Fruit fly (Drosophila melanogaster) whole organism, embryonic: ENCODE measurements around the gene CG43689.

ENCODE experiments used
- ATbp ChIP-seq: fragments of 200-800 bp; sonication (Bioruptor generic); optimal IDR thresholded peaks from 2 replicates; lab custom pipeline; 2017; ENCODE audit warnings: missing biosample characterization, mild to moderate bottlenecking, missing genetic modification characterization, missing genetic modification reagents
- Atf-2 ChIP-seq: fragments of 200-800 bp; sonication (Bioruptor generic); optimal IDR thresholded peaks from 2 replicates; lab custom pipeline; 2016; ENCODE audit warnings: missing biosample characterization, missing genetic modification characterization
- CG10209 ChIP-seq: fragments of 200-800 bp; sonication (Bioruptor generic); optimal IDR thresholded peaks from 3 replicates; lab custom pipeline; 2017; ENCODE audit warnings: missing biosample characterization, mild to moderate bottlenecking, missing genetic modification characterization, missing genetic modification reagents
- CG11456 ChIP-seq: fragments of 200-800 bp; sonication (Bioruptor generic); IDR thresholded peaks from 3 replicates; pipeline ENCODE4 v1.3.6; 2022; ENCODE audit warnings: missing biosample characterization, missing genetic modification characterization
- CG12104 ChIP-seq: fragments of 200-800 bp; sonication (Bioruptor generic); optimal IDR thresholded peaks from 3 replicates; lab custom pipeline; 2016; ENCODE audit warnings: missing biosample characterization, missing genetic modification characterization
- CG15514 ChIP-seq: fragments of 200-800 bp; sonication (Bioruptor generic); optimal IDR thresholded peaks from 3 replicates; lab custom pipeline; 2017; ENCODE audit warnings: missing biosample characterization, missing genetic modification characterization, mild to moderate bottlenecking, moderate library complexity, missing genetic modification reagents
- CG16779 ChIP-seq: fragments of 200-800 bp; sonication (Bioruptor generic); IDR thresholded peaks from 2 replicates; pipeline ENCODE4 v1.3.6; 2022; ENCODE audit warnings: missing biosample characterization, missing genetic modification characterization
- CG16863 ChIP-seq: fragments of 200-800 bp; sonication (Bioruptor generic); optimal IDR thresholded peaks from 3 replicates; lab custom pipeline; 2016; ENCODE audit warnings: missing biosample characterization, missing genetic modification characterization
- CG17385 ChIP-seq: fragments of 200-800 bp; sonication (Bioruptor generic); optimal IDR thresholded peaks from 3 replicates; lab custom pipeline; 2018; ENCODE audit warnings: missing biosample characterization, mild to moderate bottlenecking, missing genetic modification characterization
- CG17568 ChIP-seq: fragments of 200-800 bp; sonication (Bioruptor generic); optimal IDR thresholded peaks from 2 replicates; lab custom pipeline; 2018; ENCODE audit warnings: missing biosample characterization, mild to moderate bottlenecking, missing genetic modification characterization, moderate library complexity
- CG2116 ChIP-seq: fragments of 200-800 bp; sonication (Bioruptor generic); optimal IDR thresholded peaks from 3 replicates; lab custom pipeline; 2018; ENCODE audit warnings: missing biosample characterization, mild to moderate bottlenecking, missing genetic modification characterization
- CG2120 ChIP-seq: fragments of 200-800 bp; sonication (Bioruptor generic); optimal IDR thresholded peaks from 3 replicates; lab custom pipeline; 2016; ENCODE audit warnings: missing biosample characterization, missing genetic modification characterization
- CG2129 ChIP-seq: fragments of 200-800 bp; sonication (Bioruptor generic); IDR thresholded peaks from 2 replicates; pipeline ENCODE4 v1.3.6; 2022; ENCODE audit warnings: missing biosample characterization, missing genetic modification characterization; ENCODE audit not compliant: partially characterized antibody
- CG2199 ChIP-seq: fragments of 200-800 bp; sonication (Bioruptor generic); IDR thresholded peaks from 3 replicates; pipeline ENCODE4 v1.3.6; 2022; ENCODE audit warnings: missing biosample characterization, missing genetic modification characterization
- CG32767 ChIP-seq: fragments of 200-800 bp; sonication (Bioruptor generic); IDR thresholded peaks from 2 replicates; pipeline ENCODE4 v1.3.6; 2022; ENCODE audit warnings: missing biosample characterization, missing genetic modification characterization
- CG3838 ChIP-seq: fragments of 200-800 bp; sonication (Bioruptor generic); optimal IDR thresholded peaks from 3 replicates; lab custom pipeline; 2016; ENCODE audit warnings: missing biosample characterization, missing genetic modification characterization
- CG3995 ChIP-seq: fragments of 200-800 bp; sonication (Bioruptor generic); optimal IDR thresholded peaks from 3 replicates; lab custom pipeline; 2016; ENCODE audit warnings: missing biosample characterization, missing genetic modification characterization
- CG4820 ChIP-seq: fragments of 200-800 bp; sonication (Bioruptor generic); optimal IDR thresholded peaks from 3 replicates; lab custom pipeline; 2016; ENCODE audit warnings: missing biosample characterization, missing genetic modification characterization
- CG6175 ChIP-seq: fragments of 200-800 bp; sonication (Bioruptor generic); IDR thresholded peaks from 3 replicates; pipeline ENCODE4 v1.3.6; 2022; ENCODE audit warnings: missing biosample characterization, missing genetic modification characterization
- CG6791 ChIP-seq: fragments of 200-800 bp; sonication (Bioruptor generic); IDR thresholded peaks from 3 replicates; pipeline ENCODE4 v1.3.6; 2022; ENCODE audit warnings: missing biosample characterization, missing genetic modification characterization; ENCODE audit not compliant: partially characterized antibody
- CG9876 ChIP-seq: fragments of 200-800 bp; sonication (Bioruptor generic); optimal IDR thresholded peaks from 2 replicates; lab custom pipeline; 2016; ENCODE audit warnings: missing biosample characterization, missing genetic modification characterization
- Camta ChIP-seq: fragments of 200-800 bp; sonication (Bioruptor generic); optimal IDR thresholded peaks from 2 replicates; lab custom pipeline; 2016; ENCODE audit warnings: missing biosample characterization, missing genetic modification characterization
- Doc2 ChIP-seq: fragments of 200-800 bp; sonication (Bioruptor generic); IDR thresholded peaks from 2 replicates; pipeline ENCODE4 v1.3.6; 2022; ENCODE audit warnings: missing biosample characterization, missing genetic modification characterization
- Doc3 ChIP-seq: fragments of 200-800 bp; sonication (Bioruptor generic); IDR thresholded peaks from 3 replicates; pipeline ENCODE4 v1.3.6; 2022; ENCODE audit warnings: missing biosample characterization, missing genetic modification characterization; ENCODE audit not compliant: partially characterized antibody
- Dp ChIP-seq: fragments of 200-800 bp; sonication (Bioruptor generic); optimal IDR thresholded peaks from 2 replicates; lab custom pipeline; 2018; ENCODE audit warnings: missing biosample characterization, mild to moderate bottlenecking, missing genetic modification characterization, moderate library complexity
- Gug ChIP-seq: fragments of 200-800 bp; sonication (Bioruptor generic); IDR thresholded peaks from 4 replicates; pipeline ENCODE4 v1.3.6; 2022; ENCODE audit warnings: missing biosample characterization, missing genetic modification characterization
- HLHmδ ChIP-seq: fragments of 200-800 bp; sonication (Bioruptor generic); optimal IDR thresholded peaks from 2 replicates; lab custom pipeline; 2018; ENCODE audit warnings: missing biosample characterization, mild to moderate bottlenecking, missing genetic modification characterization, moderate library complexity
- HmgZ ChIP-seq: fragments of 200-800 bp; sonication (Bioruptor generic); optimal IDR thresholded peaks from 2 replicates; lab custom pipeline; 2018; ENCODE audit warnings: missing biosample characterization, mild to moderate bottlenecking, missing genetic modification characterization
- Lpt ChIP-seq: fragments of >200 bp; optimal IDR thresholded peaks from 2 replicates; lab custom pipeline; 2018; ENCODE audit warnings: missing biosample characterization, missing genetic modification characterization
- Opbp ChIP-seq: fragments of 200-800 bp; sonication (Bioruptor generic); IDR thresholded peaks from 3 replicates; pipeline ENCODE4 v1.3.6; 2022; ENCODE audit warnings: missing biosample characterization, missing genetic modification characterization; ENCODE audit not compliant: partially characterized antibody
- Sin3A ChIP-seq: fragments of >200 bp; optimal IDR thresholded peaks from 2 replicates; lab custom pipeline; 2018
- Taf1 ChIP-seq: fragments of 200-800 bp; sonication (Bioruptor generic); IDR thresholded peaks from 2 replicates; pipeline ENCODE4 v1.3.6; 2022; ENCODE audit warnings: missing biosample characterization, missing genetic modification characterization
- bcd ChIP-seq: fragments of 200-800 bp; sonication (Bioruptor generic); optimal IDR thresholded peaks from 2 replicates; lab custom pipeline; 2017; ENCODE audit warnings: missing biosample characterization, mild to moderate bottlenecking, missing genetic modification characterization
- cato ChIP-seq: fragments of 200-800 bp; sonication (Bioruptor generic); optimal IDR thresholded peaks from 2 replicates; lab custom pipeline; 2016; ENCODE audit warnings: missing biosample characterization, missing genetic modification characterization, borderline replicate concordance
- chinmo ChIP-seq: fragments of 200-800 bp; sonication (Bioruptor generic); IDR thresholded peaks from 4 replicates; pipeline ENCODE4 v1.3.6; 2022; ENCODE audit warnings: missing biosample characterization, missing genetic modification characterization; ENCODE audit not compliant: partially characterized antibody
- crp ChIP-seq, 2 experiments: fragments of 200-800 bp; sonication (Bioruptor generic); optimal IDR thresholded peaks; 2 replicates in 1 of 2; 3 replicates in 1 of 2; lab custom pipeline; 2017; ENCODE audit warnings: missing biosample characterization in 2 of 2, missing genetic modification characterization in 2 of 2, mild to moderate bottlenecking in 1 of 2, moderate library complexity in 1 of 2
- da ChIP-seq: fragments of 200-800 bp; sonication (Bioruptor generic); optimal IDR thresholded peaks from 2 replicates; lab custom pipeline; 2016; ENCODE audit warnings: missing biosample characterization, missing genetic modification characterization
- dmrt11E ChIP-seq: fragments of 200-800 bp; sonication (Bioruptor generic); optimal IDR thresholded peaks from 3 replicates; lab custom pipeline; 2018; ENCODE audit warnings: missing biosample characterization, mild to moderate bottlenecking, missing genetic modification characterization, moderate library complexity
- en ChIP-seq: fragments of 200-800 bp; sonication (Bioruptor generic); optimal IDR thresholded peaks from 2 replicates; lab custom pipeline; 2016; ENCODE audit warnings: missing biosample characterization, missing genetic modification characterization
- fd96Cb ChIP-seq: fragments of 200-800 bp; sonication (Bioruptor generic); optimal IDR thresholded peaks from 2 replicates; lab custom pipeline; 2018; ENCODE audit warnings: missing biosample characterization, mild to moderate bottlenecking, missing genetic modification characterization, moderate library complexity
- hb ChIP-seq: fragments of 200-800 bp; sonication (Bioruptor generic); IDR thresholded peaks from 3 replicates; pipeline ENCODE4 v1.3.6; 2022; ENCODE audit warnings: missing biosample characterization, missing genetic modification characterization; ENCODE audit not compliant: partially characterized antibody
- knrl ChIP-seq: fragments of 200-800 bp; sonication (Bioruptor generic); IDR thresholded peaks from 3 replicates; pipeline ENCODE4 v1.3.6; 2022; ENCODE audit warnings: missing biosample characterization, missing genetic modification characterization; ENCODE audit not compliant: partially characterized antibody
- shn ChIP-seq: fragments of 200-800 bp; sonication (Bioruptor generic); optimal IDR thresholded peaks from 3 replicates; lab custom pipeline; 2016; ENCODE audit warnings: missing biosample characterization, missing genetic modification characterization
- sisA ChIP-seq: fragments of 200-800 bp; sonication (Bioruptor generic); IDR thresholded peaks from 2 replicates; pipeline ENCODE4 v1.3.6; 2022; ENCODE audit warnings: missing biosample characterization, missing genetic modification characterization
- sob ChIP-seq: fragments of 200-800 bp; sonication (Bioruptor generic); IDR thresholded peaks from 2 replicates; pipeline ENCODE4 v1.3.6; 2022; ENCODE audit warnings: missing biosample characterization, missing genetic modification characterization
- toy ChIP-seq: fragments of 200-800 bp; sonication (Bioruptor generic); IDR thresholded peaks from 2 replicates; pipeline ENCODE4 v1.3.6; 2022; ENCODE audit warnings: missing biosample characterization, missing genetic modification characterization
- usp ChIP-seq: fragments of >200 bp; optimal IDR thresholded peaks from 2 replicates; lab custom pipeline; 2017; ENCODE audit warnings: missing biosample characterization, missing genetic modification characterization
- zen ChIP-seq: fragments of 200-800 bp; sonication (Bioruptor generic); optimal IDR thresholded peaks from 3 replicates; lab custom pipeline; 2018; ENCODE audit warnings: missing biosample characterization, mild to moderate bottlenecking, missing genetic modification characterization, moderate library complexity

CG43689 gene

DNA sequence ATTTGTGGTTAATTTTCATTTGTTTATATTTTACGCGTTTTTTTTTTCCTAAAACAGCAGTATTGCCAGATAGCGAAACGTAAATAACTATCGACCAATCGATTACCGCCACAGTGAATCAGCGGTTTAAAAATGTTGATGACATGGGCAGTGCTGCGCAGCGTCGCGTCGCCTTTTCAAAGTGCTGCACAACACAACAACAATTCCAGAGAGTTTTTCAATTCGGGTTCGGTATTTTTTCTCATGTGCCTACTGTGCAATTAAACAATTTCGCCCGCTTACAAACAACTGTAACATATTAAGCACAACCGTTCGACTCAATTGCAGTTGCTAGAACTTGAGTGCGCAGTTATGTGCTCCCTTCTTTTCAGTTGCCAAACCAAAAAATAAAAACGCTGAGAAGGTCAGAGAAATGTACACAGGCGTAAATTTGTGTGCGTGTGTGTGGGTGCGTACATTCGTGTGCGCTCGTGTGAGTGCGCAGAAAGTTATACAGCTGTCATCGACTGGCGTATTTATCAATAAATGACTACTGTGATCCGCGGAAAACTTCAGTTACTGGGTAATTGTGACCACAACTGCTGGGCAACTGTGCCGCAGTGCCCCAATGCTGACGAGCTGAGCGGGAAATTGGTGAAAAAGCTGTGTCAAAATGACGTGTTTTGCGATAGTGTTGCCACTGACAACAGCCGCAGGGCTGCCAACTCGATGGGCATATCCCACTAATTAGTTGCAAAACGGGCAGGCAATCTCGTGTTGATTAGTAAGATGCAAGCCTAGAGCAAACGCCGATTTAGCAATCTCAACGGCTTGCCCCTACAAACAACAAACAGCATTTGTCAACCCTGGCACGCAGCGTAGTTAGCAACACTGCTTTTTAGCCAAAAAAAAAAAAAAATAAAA, 41.5 kb downstream of the CG43689 start, which contains the start of the genes tyf and Tip60 (continued):
- TF ChIP-seq sob (GFP tag; lab: Robert Waterston, UW) (peak; percentile 41; the same call in 1 of the 2 replicates), Lpt (GFP tag; lab: Kevin White, UChicago) (no peak), sisA (GFP tag; lab: Robert Waterston, UW) (peak; percentile 30; the same call in 1 of the 2 replicates), Doc2 (GFP tag; lab: Robert Waterston, UW) (no peak), Opbp (GFP tag; lab: Robert Waterston, UW) (peak; percentile 58; the same call in 1 of the 3 replicates), zen (tag; lab: Kevin White, UChicago) (peak; percentile 42), hb (GFP tag; lab: Robert Waterston, UW) (no peak), HLHmδ (no peak), CG3838 (no peak), ATbp (no peak), Dp (peak; percentile 49), Doc3 (GFP tag; lab: Robert Waterston, UW) (peak; percentile 37; the same call in 2 of the 3 replicates), da (GFP tag; lab: Kevin White, UChicago) (no peak), CG16863 (GFP tag; lab: Kevin White, UChicago) (no peak), CG2199 (GFP tag; lab: Robert Waterston, UW) (0 out of 3 replicates have a peak, but pooled peaks have one; percentile 21), shn (GFP tag; lab: Kevin White, UChicago) (peak; percentile 20), CG11456 (GFP tag; lab: Robert Waterston, UW) (0 out of 3 replicates have a peak, but pooled peaks have one; percentile 22), en (GFP tag; lab: Kevin White, UChicago) (no peak), CG16779 (no peak), CG12104 (GFP tag; lab: Kevin White, UChicago) (no peak), fd96Cb (tag; lab: Kevin White, UChicago) (no peak), CG2116 (GFP tag; lab: Kevin White, UChicago) (peak; percentile 39), Atf-2 (GFP tag; lab: Kevin White, UChicago) (no peak), Camta (GFP tag; lab: Kevin White, UChicago) (no peak), CG15514 (GFP tag; lab: Kevin White, UChicago) (peak; percentile 45), CG6175 (0 out of 3 replicates have a peak, but pooled peaks have one; percentile 54), toy (no peak), CG3995 (GFP tag; lab: Kevin White, UChicago) (no peak), CG6791 (peak; percentile 79), CG17385 (no peak), chinmo (GFP tag; lab: Robert Waterston, UW) (peak; percentile 67; the same call in 1 of the 4 replicates), CG9876 (no peak), dmrt11E (tag; lab: Kevin White, UChicago) (no peak), Taf1 (GFP tag; lab: Robert Waterston, UW) (no peak), usp (GFP tag; lab: Kevin White, UChicago) (no peak), bcd (GFP tag; lab: Kevin White, UChicago) (no peak), crp (GFP tag; optimal IDR thresholded peaks at IDR 0.05; lab: Kevin White, UChicago) (peak in 1 of 2 experiments; percentile 24), CG17568 (GFP tag; lab: Kevin White, UChicago) (no peak), knrl (peak; percentile 39), CG2120 (peak; percentile 56), CG10209 (GFP tag; lab: Kevin White, UChicago) (no peak), HmgZ (tag; lab: Kevin White, UChicago) (no peak), Gug (GFP tag; lab: Robert Waterston, UW) (peak; percentile 34; the same call in 1 of the 4 replicates), cato (GFP tag; lab: Kevin White, UChicago) (no peak), CG4820 (GFP tag; lab: Kevin White, UChicago) (no peak), Sin3A (lab: Kevin White, UChicago) (peak; percentile 68), CG32767 (GFP tag; lab: Robert Waterston, UW) (0 out of 2 replicates have a peak, but pooled peaks have one; percentile 32), CG2129 (no peak; the same call in 1 of the 2 replicates)
